Worm (Caenorhabditis elegans): ENCODE data around the gene srg-22.

ce11 chrII:3044023-3044422 is 49.2 kb downstream of the srg-22 start, which contains the start of gene sri-29:
- TF ChIP-seq ZK546.5 (tag; optimal IDR thresholded peaks at IDR 0.05) = no peak
- TF ChIP-seq egl-27 (tag; optimal IDR thresholded peaks at IDR 0.05) = no peak
- no peak for TF ChIP-seq ztf-11 (tag; optimal IDR thresholded peaks at IDR 0.05)
- TF ChIP-seq jun-1 (tag; optimal IDR thresholded peaks at IDR 0.05) = no peak
- no peak for TF ChIP-seq eor-1 (tag; optimal IDR thresholded peaks at IDR 0.05)
- no peak for TF ChIP-seq nhr-12 (tag; optimal IDR thresholded peaks at IDR 0.05)
- no peak for TF ChIP-seq ceh-28 (tag; optimal IDR thresholded peaks at IDR 0.05)
- TF ChIP-seq nhr-77 (tag; optimal IDR thresholded peaks at IDR 0.05) = no peak
- no peak for TF ChIP-seq skn-1 (tag; optimal IDR thresholded peaks at IDR 0.05)
